Fruit fly (Drosophila melanogaster) whole organism, wandering third instar larva: ENCODE measurements around the gene unc80.

Source experiments
- Abd-B ChIP-seq: fragments of >200 bp; optimal IDR thresholded peaks from 2 replicates; lab custom pipeline; 2017; ENCODE audit warnings: missing biosample characterization, missing genetic modification characterization
- CG32264 ChIP-seq: fragments of 200-800 bp; sonication (Bioruptor generic); optimal IDR thresholded peaks from 2 replicates; lab custom pipeline; 2016; ENCODE audit warnings: missing biosample characterization, missing genetic modification characterization
- CG9705 ChIP-seq: fragments of 200-800 bp; sonication (Bioruptor generic); optimal IDR thresholded peaks from 2 replicates; lab custom pipeline; 2018; ENCODE audit warnings: missing biosample characterization, mild to moderate bottlenecking, missing genetic modification characterization
- CrebA ChIP-seq: fragments of 200-800 bp; sonication (Bioruptor generic); optimal IDR thresholded peaks from 2 replicates; lab custom pipeline; 2016; ENCODE audit warnings: missing biosample characterization, mild to moderate bottlenecking, missing genetic modification characterization, borderline replicate concordance
- Dfd ChIP-seq: fragments of >200 bp; optimal IDR thresholded peaks from 2 replicates; lab custom pipeline; 2017; ENCODE audit warnings: missing biosample characterization, missing genetic modification characterization
- Dif ChIP-seq: fragments of 200-275, 200-300 bp; sonication (Bioruptor generic); optimal IDR thresholded peaks from 2 replicates; lab custom pipeline; 2018; ENCODE audit warnings: missing biosample characterization, missing genetic modification characterization; ENCODE audit not compliant: partially characterized antibody
- GATAd ChIP-seq: sonication (Bioruptor generic); optimal IDR thresholded peaks from 2 replicates; lab custom pipeline; 2016; ENCODE audit warnings: missing biosample characterization, missing genetic modification characterization
- HLH106 ChIP-seq: fragments of 200-800 bp; optimal IDR thresholded peaks from 3 replicates; lab custom pipeline; 2019; ENCODE audit warnings: missing biosample characterization, mild to moderate bottlenecking, missing genetic modification characterization, moderate library complexity
- Hnf4 ChIP-seq: fragments of 200-800 bp; sonication (Bioruptor generic); optimal IDR thresholded peaks from 2 replicates; lab custom pipeline; 2016; ENCODE audit warnings: missing biosample characterization, mild to moderate bottlenecking, missing genetic modification characterization
- Hr78 ChIP-seq: fragments of >200 bp; optimal IDR thresholded peaks from 2 replicates; lab custom pipeline; 2017; ENCODE audit warnings: missing biosample characterization, missing genetic modification characterization
- Hr83 ChIP-seq: fragments of 200-300 bp; sonication (Bioruptor generic); optimal IDR thresholded peaks from 2 replicates; lab custom pipeline; 2016; ENCODE audit warnings: missing biosample characterization, mild to moderate bottlenecking, missing genetic modification characterization, moderate library complexity; ENCODE audit not compliant: poor library complexity, severe bottlenecking
- Jra ChIP-seq: sonication (Bioruptor generic); optimal IDR thresholded peaks from 2 replicates; lab custom pipeline; 2016; ENCODE audit warnings: missing biosample characterization, missing genetic modification characterization
- Mio ChIP-seq: sonication (Bioruptor generic); optimal IDR thresholded peaks from 2 replicates; lab custom pipeline; 2016; ENCODE audit warnings: missing biosample characterization, missing genetic modification characterization
- Myc ChIP-seq: fragments of >200 bp; optimal IDR thresholded peaks from 2 replicates; lab custom pipeline; 2017
- N ChIP-seq: fragments of >200 bp; optimal IDR thresholded peaks from 2 replicates; lab custom pipeline; 2018; ENCODE audit warnings: missing biosample characterization, missing external identifiers, missing genetic modification characterization
- OdsH ChIP-seq: fragments of 200-800 bp; sonication (Bioruptor generic); optimal IDR thresholded peaks from 2 replicates; lab custom pipeline; 2016; ENCODE audit warnings: missing biosample characterization, mild to moderate bottlenecking, missing genetic modification characterization
- Rel ChIP-seq, 2 experiments: fragments of 200-800 bp; sonication (Bioruptor generic) in 1 of 2; optimal IDR thresholded peaks; 2 replicates in 1 of 2; 3 replicates in 1 of 2; lab custom pipeline; 2016 to 2019; ENCODE audit warnings: mild to moderate bottlenecking in 2 of 2, missing biosample characterization in 2 of 2, missing genetic modification characterization in 2 of 2, moderate library complexity in 1 of 2
- Sp1 ChIP-seq: fragments of 200-800 bp; sonication (Bioruptor generic); optimal IDR thresholded peaks from 3 replicates; lab custom pipeline; 2019; ENCODE audit warnings: missing biosample characterization, mild to moderate bottlenecking, missing genetic modification characterization, moderate library complexity
- Vsx2 ChIP-seq: fragments of 200-300, 225-300 bp; sonication (Bioruptor generic); optimal IDR thresholded peaks from 2 replicates; lab custom pipeline; 2018; ENCODE audit warnings: missing biosample characterization, missing genetic modification characterization; ENCODE audit not compliant: partially characterized antibody
- br ChIP-seq: fragments of 200-800 bp; sonication (Bioruptor generic); optimal IDR thresholded peaks from 2 replicates; lab custom pipeline; 2016; ENCODE audit warnings: missing biosample characterization, missing genetic modification characterization
- brk ChIP-seq: fragments of 200-800 bp; sonication (Bioruptor generic); optimal IDR thresholded peaks from 2 replicates; lab custom pipeline; 2016; ENCODE audit warnings: missing biosample characterization, mild to moderate bottlenecking, missing genetic modification characterization
- dl ChIP-seq, 2 experiments: fragments of 175-275, 200-275 bp in 1 of 2; fragments of 200-275 bp in 1 of 2; sonication (Bioruptor generic); optimal IDR thresholded peaks; lab custom pipeline; 2018; ENCODE audit warnings: mild to moderate bottlenecking in 2 of 2, missing biosample characterization in 2 of 2, missing genetic modification characterization in 2 of 2, moderate library complexity in 2 of 2; ENCODE audit not compliant: partially characterized antibody in 2 of 2, insufficient read depth in 1 of 2
- dmrt93B ChIP-seq: fragments of 200-800 bp; sonication (Bioruptor generic); optimal IDR thresholded peaks from 2 replicates; lab custom pipeline; 2018; ENCODE audit warnings: missing biosample characterization, mild to moderate bottlenecking, missing genetic modification characterization
- dsf ChIP-seq: sonication (Bioruptor generic); optimal IDR thresholded peaks from 2 replicates; lab custom pipeline; 2016; ENCODE audit warnings: missing biosample characterization, missing genetic modification characterization, borderline replicate concordance
- ey ChIP-seq: fragments of 200-800 bp; sonication (Bioruptor generic); optimal IDR thresholded peaks from 2 replicates; lab custom pipeline; 2016; ENCODE audit warnings: missing biosample characterization, missing genetic modification characterization
- foxo ChIP-seq, 2 experiments: fragments of 200-800 bp; sonication (Bioruptor generic); optimal IDR thresholded peaks; 2 replicates in 1 of 2; 3 replicates in 1 of 2; lab custom pipeline; 2016 to 2017; ENCODE audit warnings: missing biosample characterization in 2 of 2, missing genetic modification characterization in 2 of 2
- fru ChIP-seq: fragments of 200-800 bp; sonication (Bioruptor generic); optimal IDR thresholded peaks from 3 replicates; lab custom pipeline; 2016; ENCODE audit warnings: missing biosample characterization, mild to moderate bottlenecking, missing genetic modification characterization
- h ChIP-seq: fragments of 200-800 bp; sonication (Bioruptor generic); optimal IDR thresholded peaks from 3 replicates; lab custom pipeline; 2016; ENCODE audit warnings: missing biosample characterization, mild to moderate bottlenecking, missing genetic modification characterization
- jim ChIP-seq: fragments of 175-275, 200-325 bp; sonication (Bioruptor generic); optimal IDR thresholded peaks from 2 replicates; lab custom pipeline; 2016; ENCODE audit warnings: missing biosample characterization, mild to moderate bottlenecking, missing genetic modification characterization
- lola ChIP-seq: fragments of >200 bp; optimal IDR thresholded peaks from 2 replicates; lab custom pipeline; 2017; ENCODE audit warnings: missing biosample characterization, missing genetic modification characterization
- pan ChIP-seq: fragments of >200 bp; optimal IDR thresholded peaks from 2 replicates; lab custom pipeline; 2017
- psq ChIP-seq: fragments of 200-800 bp; sonication (Bioruptor generic); optimal IDR thresholded peaks from 3 replicates; lab custom pipeline; 2017; ENCODE audit warnings: missing biosample characterization, mild to moderate bottlenecking, missing genetic modification characterization, moderate library complexity
- rgr ChIP-seq: fragments of 200-800 bp; sonication (Bioruptor generic); optimal IDR thresholded peaks from 3 replicates; lab custom pipeline; 2016; ENCODE audit warnings: missing biosample characterization, mild to moderate bottlenecking, missing genetic modification characterization
- sage ChIP-seq: fragments of 200-800 bp; sonication (Bioruptor generic); optimal IDR thresholded peaks from 2 replicates; lab custom pipeline; 2016; ENCODE audit warnings: missing biosample characterization, mild to moderate bottlenecking, missing genetic modification characterization
- sv ChIP-seq: fragments of 200-800 bp; sonication (Bioruptor generic); optimal IDR thresholded peaks from 3 replicates; lab custom pipeline; 2016; ENCODE audit warnings: missing biosample characterization, missing genetic modification characterization
- tai ChIP-seq: sonication (Bioruptor generic); optimal IDR thresholded peaks from 2 replicates; lab custom pipeline; 2016; ENCODE audit warnings: missing biosample characterization, missing genetic modification characterization
- usp ChIP-seq: fragments of >200 bp; optimal IDR thresholded peaks from 2 replicates; lab custom pipeline; 2017; ENCODE audit warnings: missing biosample characterization, missing genetic modification characterization
- woc ChIP-seq: sonication (Bioruptor generic); optimal IDR thresholded peaks from 2 replicates; lab custom pipeline; 2016; ENCODE audit warnings: missing biosample characterization, mild to moderate bottlenecking, missing genetic modification characterization

unc80 gene

dm6 chr3R:27679667-27680066 lies 17.4 kb downstream of the unc80 start:
- TF ChIP-seq ey (GFP tag; lab: Kevin White, UChicago) = no peak
- no peak for TF ChIP-seq sv (GFP tag; lab: Kevin White, UChicago)
- no peak for TF ChIP-seq pan (lab: Kevin White, UChicago)
- no peak for TF ChIP-seq h (GFP tag; lab: Kevin White, UChicago)
- no peak for TF ChIP-seq usp (GFP tag; lab: Kevin White, UChicago)
- no peak for TF ChIP-seq CG32264 (GFP tag; lab: Kevin White, UChicago)
- TF ChIP-seq Abd-B (GFP tag; lab: Kevin White, UChicago) = no peak
- TF ChIP-seq CG9705 (GFP tag; lab: Kevin White, UChicago) = no peak
- no peak for TF ChIP-seq Myc (lab: Kevin White, UChicago)
- no peak for TF ChIP-seq Mio (GFP tag; lab: Kevin White, UChicago)
- TF ChIP-seq lola = no peak
- TF ChIP-seq fru (GFP tag; lab: Kevin White, UChicago) = no peak
- TF ChIP-seq Hr83 (GFP tag; lab: Kevin White, UChicago) = no peak
- TF ChIP-seq Vsx2 = no peak
- TF ChIP-seq rgr = no peak
- no peak for TF ChIP-seq Jra (GFP tag; lab: Kevin White, UChicago)

DNA sequence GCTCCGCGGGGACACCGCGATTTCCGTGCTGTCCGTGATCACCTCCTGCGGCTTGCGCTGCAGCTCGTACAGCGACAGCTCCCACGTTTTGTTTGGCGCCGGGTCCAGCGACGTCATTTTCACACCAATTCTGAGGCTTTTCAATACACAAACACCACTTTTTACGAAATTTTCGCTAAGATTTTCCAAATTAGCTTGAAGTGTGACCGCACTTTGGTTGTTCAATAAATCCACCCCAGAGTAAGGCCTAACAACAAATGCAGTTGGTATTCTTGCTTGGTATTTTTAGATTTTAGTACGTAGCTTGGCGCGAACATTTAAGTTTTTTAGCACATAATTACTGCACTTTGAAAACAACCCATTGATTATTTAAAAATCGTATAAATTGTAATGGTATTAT lies 19.6 kb downstream of the unc80 start, which contains the start of gene Sce:
Sce (minus strand) TSS at position 231 of the 400 bp plus-strand sequence.
- peak; percentile 98 for TF ChIP-seq Vsx2
- TF ChIP-seq sv (GFP tag; lab: Kevin White, UChicago) = no peak
- TF ChIP-seq Myc (lab: Kevin White, UChicago) = peak; percentile 23

DNA sequence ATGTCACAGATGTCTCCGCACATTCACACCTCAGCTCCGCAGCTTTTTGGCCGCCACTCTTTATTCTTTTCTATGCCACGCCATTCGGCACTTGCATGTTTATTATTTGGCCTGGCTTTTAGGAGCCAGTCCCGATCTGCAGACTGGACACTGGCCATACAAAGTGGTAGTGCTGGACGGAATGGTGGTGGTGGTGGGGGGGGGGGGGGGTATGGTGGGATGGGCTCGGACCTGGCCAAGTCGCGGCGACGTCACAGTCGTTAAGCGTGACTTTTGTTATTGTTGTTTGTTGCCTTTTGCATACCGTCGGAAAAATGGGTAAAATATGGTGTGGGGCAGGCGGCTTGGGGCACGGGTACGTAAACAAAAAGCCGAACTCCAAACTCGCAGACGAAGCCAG lies 22.8 kb downstream of the unc80 start:
- no peak for TF ChIP-seq CrebA (GFP tag; lab: Kevin White, UChicago)
- TF ChIP-seq usp (GFP tag; lab: Kevin White, UChicago) = no peak
- TF ChIP-seq jim = no peak
- TF ChIP-seq Sp1 (GFP tag; lab: Kevin White, UChicago) = no peak
- no peak for TF ChIP-seq Jra (GFP tag; lab: Kevin White, UChicago)
- no peak for TF ChIP-seq Rel (GFP tag; optimal IDR thresholded peaks at IDR 0.05; lab: Kevin White, UChicago)
- no peak for TF ChIP-seq Rel (tag; optimal IDR thresholded peaks at IDR 0.05; lab: Kevin White, UChicago)
- no peak for TF ChIP-seq sage (GFP tag; lab: Kevin White, UChicago)
- TF ChIP-seq lola = no peak
- no peak for TF ChIP-seq brk
- TF ChIP-seq dl (GFP tag; optimal IDR thresholded peaks at IDR 0.05; lab: Kevin White, UChicago; ENCODE audit: insufficient read depth in 1 of 2, partially characterized antibody in 2 of 2) = no peak
- no peak for TF ChIP-seq tai (GFP tag; lab: Kevin White, UChicago)
- no peak for TF ChIP-seq Mio (GFP tag; lab: Kevin White, UChicago)
- TF ChIP-seq pan (lab: Kevin White, UChicago) = no peak
- no peak for TF ChIP-seq CG9705 (GFP tag; lab: Kevin White, UChicago)
- TF ChIP-seq HLH106 (tag; lab: Kevin White, UChicago) = no peak

dm6 chr3R:27685539-27686012 lies 23.3 kb downstream of the unc80 start, which contains the start of gene CG12880:
Gene CG12880 (plus strand): TSS chr3R:27685962.
- no peak for TF ChIP-seq Myc (lab: Kevin White, UChicago)
- no peak for TF ChIP-seq sage (GFP tag; lab: Kevin White, UChicago)
- no peak for TF ChIP-seq rgr
- TF ChIP-seq lola = no peak
- TF ChIP-seq fru (GFP tag; lab: Kevin White, UChicago) = peak; percentile 31
- TF ChIP-seq CrebA (GFP tag; lab: Kevin White, UChicago) = no peak
- no peak for TF ChIP-seq Abd-B (GFP tag; lab: Kevin White, UChicago)
- TF ChIP-seq br (GFP tag; lab: Kevin White, UChicago) = no peak
- TF ChIP-seq OdsH (GFP tag; lab: Kevin White, UChicago) = peak; percentile 44
- no peak for TF ChIP-seq Dfd (GFP tag; lab: Kevin White, UChicago)
- no peak for TF ChIP-seq Hnf4
- TF ChIP-seq CG32264 (GFP tag; lab: Kevin White, UChicago) = no peak
- TF ChIP-seq Hr78 = no peak
- TF ChIP-seq woc (GFP tag; lab: Kevin White, UChicago) = peak; percentile 84
- no peak for TF ChIP-seq dmrt93B (GFP tag; lab: Kevin White, UChicago)
- TF ChIP-seq Dif (GFP tag; lab: Kevin White, UChicago) = no peak
- no peak for TF ChIP-seq tai (GFP tag; lab: Kevin White, UChicago)
- peak in 1 of 2 experiments; percentile 30 for TF ChIP-seq foxo (GFP tag; optimal IDR thresholded peaks at IDR 0.05; lab: Kevin White, UChicago)
- peak; percentile 19 for TF ChIP-seq HLH106 (tag; lab: Kevin White, UChicago)
- no peak for TF ChIP-seq N (GFP tag; lab: Kevin White, UChicago)
- TF ChIP-seq usp (GFP tag; lab: Kevin White, UChicago) = no peak
- TF ChIP-seq Mio (GFP tag; lab: Kevin White, UChicago) = no peak
- TF ChIP-seq sv (GFP tag; lab: Kevin White, UChicago) = no peak
- no peak for TF ChIP-seq dsf (GFP tag; lab: Kevin White, UChicago)
- peak; percentile 47 for TF ChIP-seq psq (GFP tag; lab: Kevin White, UChicago)
- TF ChIP-seq dl (GFP tag; optimal IDR thresholded peaks at IDR 0.05; lab: Kevin White, UChicago; ENCODE audit: insufficient read depth in 1 of 2, partially characterized antibody in 2 of 2) = no peak
- TF ChIP-seq Sp1 (GFP tag; lab: Kevin White, UChicago) = peak; percentile 32
- TF ChIP-seq Hr83 (GFP tag; lab: Kevin White, UChicago) = no peak
- TF ChIP-seq ey (GFP tag; lab: Kevin White, UChicago) = peak; percentile 9
- no peak for TF ChIP-seq Vsx2
- TF ChIP-seq GATAd (GFP tag; lab: Kevin White, UChicago) = no peak
- TF ChIP-seq h (GFP tag; lab: Kevin White, UChicago) = peak; percentile 28
- no peak for TF ChIP-seq Rel (GFP tag; optimal IDR thresholded peaks at IDR 0.05; lab: Kevin White, UChicago)
- TF ChIP-seq Rel (tag; optimal IDR thresholded peaks at IDR 0.05; lab: Kevin White, UChicago) = no peak
- TF ChIP-seq pan (lab: Kevin White, UChicago) = no peak
- TF ChIP-seq Jra (GFP tag; lab: Kevin White, UChicago) = no peak
- no peak for TF ChIP-seq CG9705 (GFP tag; lab: Kevin White, UChicago)
- TF ChIP-seq jim = no peak
